Worm (Caenorhabditis elegans): ENCODE results near the gene Y81G3A.2.
"Not testable (repeated sequence)": the region's sequence is repeated elsewhere in the genome, so short reads cannot be mapped to it uniquely, and the experiment has no call there.

Gene Y81G3A.2

ce11 chrII:13080607-13081006 lies at the start of gene Y81G3A.2:
TSS of gene Y81G3A.2 (plus strand) at chrII:13080907.
- not testable (repeated sequence) for TF ChIP-seq madf-3 (GFP tag; IDR thresholded peaks at IDR 0.05); nhr-27 (tag; optimal IDR thresholded peaks at IDR 0.05); F22D6.2 (tag; optimal IDR thresholded peaks at IDR 0.05)

DNA sequence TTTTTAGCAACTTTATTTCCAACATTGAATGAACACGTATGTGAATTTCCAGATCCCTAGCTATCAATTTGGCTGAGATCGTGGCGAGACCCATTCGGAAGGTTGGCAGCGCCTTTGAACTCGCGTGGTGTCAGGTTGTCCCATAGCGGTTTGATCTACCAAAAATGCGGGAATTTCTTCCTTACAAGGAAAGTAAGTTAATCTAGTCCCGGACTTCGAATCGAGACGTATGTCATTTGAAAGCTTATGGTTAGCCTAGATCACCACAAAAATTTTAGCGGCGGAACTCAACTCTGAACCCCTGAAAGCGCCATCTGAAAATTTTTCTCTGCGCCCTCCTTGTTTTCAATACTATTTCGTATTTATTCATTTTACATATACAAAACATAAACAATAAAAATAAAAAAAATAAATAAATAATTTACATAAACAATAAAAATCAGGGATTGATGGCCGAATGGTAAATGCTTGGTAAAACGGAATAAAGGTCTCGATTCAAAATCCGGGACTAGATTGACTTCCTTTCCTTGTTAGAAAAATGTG lies 49.0 kb upstream of the Y81G3A.2 start, which contains the start of gene F18A11.2:
Gene F18A11.2 (plus strand): TSS at position 51 of the 543 bp plus-strand sequence.
- peak; percentile 60 for TF ChIP-seq hmg-1.2 (GFP tag; IDR thresholded peaks at IDR 0.05)

DNA sequence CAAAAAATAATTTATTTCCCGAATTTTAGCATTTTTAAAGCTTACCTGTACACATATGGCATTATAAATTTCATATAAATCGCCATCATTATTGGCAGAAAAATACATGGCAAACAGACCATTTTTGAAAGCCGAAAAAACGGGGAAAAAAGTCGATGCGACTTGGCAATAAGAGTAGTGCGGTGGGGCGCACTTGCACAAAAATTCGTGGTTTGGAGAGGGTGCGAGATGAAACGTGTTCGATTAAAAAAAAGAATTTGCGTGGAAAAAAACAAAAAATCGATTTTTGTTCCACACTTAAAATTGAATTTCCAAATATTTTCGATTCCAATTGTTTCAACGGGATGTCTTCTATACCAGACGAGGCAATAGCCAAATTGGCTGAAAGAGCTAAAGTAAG lies 44.0 kb upstream of the Y81G3A.2 start, which contains the start of gene F18A11.3:
Gene F18A11.3 (minus strand): TSS at position 125 of the 400 bp plus-strand sequence.
- TF ChIP-seq die-1 (tag; optimal IDR thresholded peaks at IDR 0.05), result no peak
- peak; percentile 40 for TF ChIP-seq attf-5 (GFP tag; optimal IDR thresholded peaks at IDR 0.05)
- peak; percentile 11 for TF ChIP-seq nhr-80 (tag; optimal IDR thresholded peaks at IDR 0.05)
- peak; percentile 70 to 90 for TF ChIP-seq let-607 (tag; optimal IDR thresholded peaks at IDR 0.05)
- TF ChIP-seq mcd-1 (GFP tag; IDR thresholded peaks at IDR 0.05), result peak; percentile 80
- TF ChIP-seq B0035.1 (tag; optimal IDR thresholded peaks at IDR 0.05), result no peak

ce11 chrII:13039141-13039540 lies 41.6 kb upstream of the Y81G3A.2 start:
- TF ChIP-seq mcd-1 (GFP tag; IDR thresholded peaks at IDR 0.05) (peak; percentile 57; the same call in 1 of the 2 replicates), madf-6 (GFP tag; IDR thresholded peaks at IDR 0.05) (peak; percentile 24; the same call in 1 of the 2 replicates)

- TF ChIP-seq nfyb-1 (GFP tag; IDR thresholded peaks at IDR 0.05) (peak; percentile 10; the same call in 1 of the 2 replicates), madf-3 (GFP tag; IDR thresholded peaks at IDR 0.05) (0 out of 2 replicates have a peak, but pooled peaks have one; percentile 41), dox-1 (GFP tag; IDR thresholded peaks at IDR 0.05) (peak; percentile 56; the same call in 1 of the 2 replicates), B0019.2 (GFP tag; conservative IDR thresholded peaks at IDR 0.05) (0 out of 2 replicates have a peak, but pooled peaks have one; percentile 31), D2030.7 (GFP tag; IDR thresholded peaks at IDR 0.05) (peak; percentile 81), madf-8 (GFP tag; conservative IDR thresholded peaks at IDR 0.05) (peak; percentile 87), xnd-1 (tag; optimal IDR thresholded peaks at IDR 0.05) (peak; percentile 67), ceh-91 (GFP tag; IDR thresholded peaks at IDR 0.05) (peak; percentile 89), mcd-1 (GFP tag; IDR thresholded peaks at IDR 0.05) (0 out of 2 replicates have a peak, but pooled peaks have one; percentile 10), lsl-1 (GFP tag; optimal IDR thresholded peaks at IDR 0.05) (peak; percentile 79), madf-6 (GFP tag; IDR thresholded peaks at IDR 0.05) (peak; percentile 97), ztf-28 (GFP tag; IDR thresholded peaks at IDR 0.05) (0 out of 2 replicates have a peak, but pooled peaks have one; percentile 68), rcor-1 (GFP tag; IDR thresholded peaks at IDR 0.05) (peak; percentile 21; the same call in 1 of the 2 replicates), hmg-1.2 (GFP tag; IDR thresholded peaks at IDR 0.05) (peak; percentile 21; the same call in 1 of the 2 replicates), hsf-1 (GFP tag; IDR thresholded peaks at IDR 0.05) (peak; percentile 73), F33H1.4 (GFP tag; IDR thresholded peaks at IDR 0.05) (peak; percentile 90)
Measured at ce11 chrII:13043433-13044054, 37.2 kb upstream of the Y81G3A.2 start, which contains the start of gene puf-6. TSS of gene puf-6 (minus strand) at chrII:13043445.

DNA sequence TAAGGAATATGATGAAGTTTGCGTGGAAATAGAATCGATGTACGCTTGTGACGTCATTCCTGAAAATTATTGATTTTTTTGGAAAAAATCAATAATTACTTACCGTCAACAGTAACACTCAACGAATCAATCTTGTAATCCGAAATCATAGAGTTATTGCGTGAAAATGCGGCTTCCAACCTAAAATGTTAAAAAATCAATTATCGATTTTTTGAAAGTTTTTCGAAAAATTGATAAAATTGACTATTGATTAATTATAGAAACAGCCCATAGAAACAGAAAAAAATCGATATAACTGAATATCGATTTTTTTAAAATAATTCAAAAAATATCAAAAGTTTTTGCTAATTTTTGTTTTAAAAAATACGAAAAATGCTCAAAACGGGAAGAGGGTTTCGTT lies 33.6 kb upstream of the Y81G3A.2 start, which contains the start of gene F42G4.7:
Gene F42G4.7 (minus strand): TSS at position 185 of the 400 bp plus-strand sequence.
- TF ChIP-seq nfyb-1 (GFP tag; IDR thresholded peaks at IDR 0.05); pbrm-1 (GFP tag; IDR thresholded peaks at IDR 0.05); somi-1 (GFP tag; optimal IDR thresholded peaks at IDR 0.05): not testable (repeated sequence)

All from whole organism, young adult.